Fruit fly (Drosophila melanogaster): ENCODE measurements around the gene CG43675.

DNA sequence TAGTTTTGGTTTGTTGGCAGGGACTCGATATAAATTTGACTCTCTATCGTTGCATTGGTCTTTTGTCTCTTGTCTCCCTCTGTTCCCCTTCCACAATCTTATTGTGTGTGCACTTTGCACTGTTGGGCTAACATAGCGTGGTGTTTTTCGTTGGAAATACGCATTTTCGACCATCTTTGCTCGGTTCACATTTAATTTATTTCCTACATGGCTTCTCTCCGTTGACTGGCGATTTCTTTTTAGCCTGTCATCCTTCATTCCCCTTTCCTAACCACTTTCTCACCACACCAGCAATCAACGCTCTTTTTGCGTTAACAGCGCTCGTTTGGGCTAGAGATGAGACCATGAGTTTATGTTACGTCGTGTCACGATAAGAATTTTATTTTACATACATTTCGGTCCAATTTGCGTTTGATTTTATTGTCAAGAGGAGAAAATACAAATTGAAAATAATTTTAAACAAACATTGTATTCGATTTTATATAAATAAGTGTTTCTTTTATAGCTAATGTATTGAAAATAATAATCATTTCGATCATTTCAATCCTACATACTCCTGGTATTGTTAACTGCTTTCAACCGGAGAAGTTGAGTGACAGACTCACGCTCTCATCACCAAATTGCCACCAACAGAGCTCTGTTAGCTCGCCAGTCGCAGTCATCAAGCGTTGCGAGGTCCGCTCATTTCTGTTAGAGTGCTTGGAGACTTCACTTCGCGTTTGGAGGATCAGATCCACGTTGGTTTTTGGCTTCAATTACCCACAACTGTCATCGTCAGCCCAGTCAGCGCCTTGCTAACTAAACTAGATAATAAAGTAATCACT lies 13.9 kb upstream of the CG43675 start:
- TF ChIP-seq CTCF (optimal IDR thresholded peaks at IDR 0.05) = no peak
- TF ChIP-seq CG8478 (optimal IDR thresholded peaks at IDR 0.05) = no peak
